Fruit fly (Drosophila melanogaster) whole organism, embryonic: ENCODE results near the gene eco.

Experiments
- Aef1 ChIP-seq: fragments of 200-800 bp; sonication (Bioruptor generic); IDR thresholded peaks from 3 replicates; pipeline ENCODE4 v1.3.6; 2022; ENCODE audit warnings: missing biosample characterization, missing genetic modification characterization
- CG10267 ChIP-seq: fragments of 200-800 bp; sonication (Bioruptor generic); optimal IDR thresholded peaks from 2 replicates; lab custom pipeline; 2018; ENCODE audit warnings: missing biosample characterization, mild to moderate bottlenecking, missing genetic modification characterization, moderate library complexity
- CG10462 ChIP-seq: fragments of 200-800 bp; sonication (Bioruptor generic); optimal IDR thresholded peaks from 2 replicates; lab custom pipeline; 2016; ENCODE audit warnings: missing biosample characterization, missing genetic modification characterization
- CG10654 ChIP-seq: fragments of 200-800 bp; sonication (Bioruptor generic); optimal IDR thresholded peaks from 2 replicates; lab custom pipeline; 2016; ENCODE audit warnings: missing biosample characterization, missing genetic modification characterization
- CG11247 ChIP-seq: fragments of 200-800 bp; sonication (Bioruptor generic); IDR thresholded peaks from 2 replicates; pipeline ENCODE4 v1.3.6; 2022; ENCODE audit warnings: missing biosample characterization, missing genetic modification characterization
- CG12071 ChIP-seq: fragments of 200-800 bp; sonication (Bioruptor generic); optimal IDR thresholded peaks from 3 replicates; lab custom pipeline; 2018; ENCODE audit warnings: missing biosample characterization, mild to moderate bottlenecking, missing genetic modification characterization
- CG13287 ChIP-seq: fragments of 200-800 bp; sonication (Bioruptor generic); IDR thresholded peaks from 2 replicates; pipeline ENCODE4 v1.3.6; 2022; ENCODE audit warnings: missing biosample characterization, missing genetic modification characterization; ENCODE audit not compliant: partially characterized antibody
- CG13624 ChIP-seq: fragments of 200-800 bp; sonication (Bioruptor generic); optimal IDR thresholded peaks from 2 replicates; lab custom pipeline; 2016; ENCODE audit warnings: missing biosample characterization, missing genetic modification characterization
- CG17359 ChIP-seq: fragments of 200-800 bp; sonication (Bioruptor generic); optimal IDR thresholded peaks from 3 replicates; lab custom pipeline; 2018; ENCODE audit warnings: missing biosample characterization, mild to moderate bottlenecking, missing genetic modification characterization, moderate library complexity
- CG17829 ChIP-seq: fragments of 200-800 bp; optimal IDR thresholded peaks from 2 replicates; lab custom pipeline; 2019; ENCODE audit warnings: missing biosample characterization, mild to moderate bottlenecking, missing genetic modification characterization, moderate library complexity
- CG18011 ChIP-seq: fragments of 200-800 bp; sonication (Bioruptor generic); optimal IDR thresholded peaks from 2 replicates; lab custom pipeline; 2017; ENCODE audit warnings: missing biosample characterization, missing genetic modification characterization, mild to moderate bottlenecking, moderate library complexity, missing genotype
- CG2120 ChIP-seq: fragments of 200-800 bp; sonication (Bioruptor generic); optimal IDR thresholded peaks from 3 replicates; lab custom pipeline; 2016; ENCODE audit warnings: missing biosample characterization, missing genetic modification characterization
- CG31224 ChIP-seq: fragments of 200-800 bp; sonication (Bioruptor generic); IDR thresholded peaks from 2 replicates; pipeline ENCODE4 v1.3.6; 2022; ENCODE audit warnings: missing biosample characterization, missing genetic modification characterization
- CG3995 ChIP-seq: fragments of 200-800 bp; sonication (Bioruptor generic); optimal IDR thresholded peaks from 3 replicates; lab custom pipeline; 2016; ENCODE audit warnings: missing biosample characterization, missing genetic modification characterization
- CG42726 ChIP-seq: fragments of 200-800 bp; sonication (Bioruptor generic); IDR thresholded peaks from 2 replicates; pipeline ENCODE4 v1.3.6; 2022; ENCODE audit warnings: missing biosample characterization, missing genetic modification characterization; ENCODE audit not compliant: partially characterized antibody
- CG4617 ChIP-seq: fragments of 200-800 bp; sonication (Bioruptor generic); optimal IDR thresholded peaks from 3 replicates; lab custom pipeline; 2016; ENCODE audit warnings: missing biosample characterization, missing genetic modification characterization, borderline replicate concordance
- CG6689 ChIP-seq: fragments of 200-800 bp; sonication (Bioruptor generic); IDR thresholded peaks from 2 replicates; pipeline ENCODE4 v1.3.6; 2022; ENCODE audit warnings: missing biosample characterization, missing genetic modification characterization
- CG9932 ChIP-seq: fragments of 200-800 bp; sonication (Bioruptor generic); IDR thresholded peaks from 2 replicates; pipeline ENCODE4 v1.3.6; 2022; ENCODE audit warnings: missing biosample characterization, missing genetic modification characterization
- D19A ChIP-seq: fragments of 200-800 bp; optimal IDR thresholded peaks from 3 replicates; lab custom pipeline; 2019; ENCODE audit warnings: missing biosample characterization, mild to moderate bottlenecking, missing genetic modification characterization, moderate library complexity
- Dll ChIP-seq: fragments of 200-800 bp; sonication (Bioruptor generic); IDR thresholded peaks from 4 replicates; pipeline ENCODE4 v1.3.6; 2022; ENCODE audit warnings: missing biosample characterization, missing genetic modification characterization; ENCODE audit not compliant: partially characterized antibody
- Dref ChIP-seq: fragments of 200-800 bp; sonication (Bioruptor generic); IDR thresholded peaks from 2 replicates; pipeline ENCODE4 v1.3.6; 2022; ENCODE audit warnings: missing biosample characterization, missing genetic modification characterization
- E2f1 ChIP-seq: fragments of 200-800 bp; sonication (Bioruptor generic); IDR thresholded peaks from 2 replicates; pipeline ENCODE4 v1.3.6; 2022; ENCODE audit warnings: missing biosample characterization, missing genetic modification characterization
- E2f2 ChIP-seq: fragments of 200-800 bp; sonication (Bioruptor generic); IDR thresholded peaks from 2 replicates; pipeline ENCODE4 v1.3.6; 2022; ENCODE audit warnings: missing biosample characterization, missing genetic modification characterization
- Fer3 ChIP-seq: fragments of 200-800 bp; sonication (Bioruptor generic); optimal IDR thresholded peaks from 2 replicates; lab custom pipeline; 2018; ENCODE audit warnings: missing biosample characterization, mild to moderate bottlenecking, missing genetic modification characterization, moderate library complexity
- HLH4C ChIP-seq: fragments of 200-800 bp; sonication (Bioruptor generic); IDR thresholded peaks from 3 replicates; pipeline ENCODE4 v1.3.6; 2022; ENCODE audit warnings: missing biosample characterization, missing genetic modification characterization; ENCODE audit not compliant: partially characterized antibody
- MBD-R2 ChIP-seq: fragments of 200-800 bp; sonication (Bioruptor generic); IDR thresholded peaks from 2 replicates; pipeline ENCODE4 v1.3.6; 2022; ENCODE audit warnings: missing biosample characterization, missing genetic modification characterization
- MESR4 ChIP-seq: fragments of 200-800 bp; sonication (Bioruptor generic); optimal IDR thresholded peaks from 2 replicates; lab custom pipeline; 2018; ENCODE audit warnings: missing biosample characterization, mild to moderate bottlenecking, missing genetic modification characterization, moderate library complexity
- MTF-1 ChIP-seq: fragments of 200-800 bp; sonication (Bioruptor generic); optimal IDR thresholded peaks from 2 replicates; lab custom pipeline; 2018; ENCODE audit warnings: missing biosample characterization, mild to moderate bottlenecking, missing genetic modification characterization, borderline replicate concordance
- Med ChIP-seq: fragments of 200-800 bp; sonication (Bioruptor generic); peaks from one replicate; lab custom pipeline; 2016; ENCODE audit warnings: missing biosample characterization, missing genetic modification characterization, mild to moderate bottlenecking, inconsistent platforms, moderate library complexity
- NFAT ChIP-seq: fragments of 200-800 bp; sonication (Bioruptor generic); IDR thresholded peaks from 2 replicates; pipeline ENCODE4 v1.3.6; 2022; ENCODE audit warnings: missing biosample characterization, missing genetic modification characterization
- NfI ChIP-seq: fragments of 200-800 bp; sonication (Bioruptor generic); optimal IDR thresholded peaks from 3 replicates; lab custom pipeline; 2018; ENCODE audit warnings: missing biosample characterization, mild to moderate bottlenecking, missing genetic modification characterization, moderate library complexity
- Rfx ChIP-seq: fragments of 200-800 bp; sonication (Bioruptor generic); IDR thresholded peaks from 2 replicates; pipeline ENCODE4 v1.3.6; 2022; ENCODE audit warnings: missing biosample characterization, missing genetic modification characterization
- Scr ChIP-seq: fragments of 200-800 bp; sonication (Bioruptor generic); IDR thresholded peaks from 2 replicates; pipeline ENCODE4 v1.3.6; 2022; ENCODE audit warnings: missing biosample characterization, missing genetic modification characterization; ENCODE audit not compliant: partially characterized antibody
- Sox102F ChIP-seq: fragments of 200-800 bp; sonication (Bioruptor generic); optimal IDR thresholded peaks from 2 replicates; lab custom pipeline; 2018; ENCODE audit warnings: missing biosample characterization, mild to moderate bottlenecking, missing genetic modification characterization, moderate library complexity
- al ChIP-seq: fragments of 200-800 bp; sonication (Bioruptor generic); IDR thresholded peaks from 2 replicates; pipeline ENCODE4 v1.3.6; 2022; ENCODE audit warnings: missing biosample characterization, missing genetic modification characterization
- bbx ChIP-seq: fragments of 200-800 bp; sonication (Bioruptor generic); IDR thresholded peaks from 2 replicates; pipeline ENCODE4 v1.3.6; 2022; ENCODE audit warnings: missing biosample characterization, missing genetic modification characterization; ENCODE audit not compliant: partially characterized antibody
- bowl ChIP-seq: fragments of 200-800 bp; sonication (Bioruptor generic); IDR thresholded peaks from 2 replicates; pipeline ENCODE4 v1.3.6; 2022; ENCODE audit warnings: missing biosample characterization, missing genetic modification characterization
- ci ChIP-seq: fragments of 200-800 bp; sonication (Bioruptor generic); IDR thresholded peaks from 3 replicates; pipeline ENCODE4 v1.3.6; 2022; ENCODE audit warnings: missing biosample characterization, missing genetic modification characterization
- en ChIP-seq: fragments of 200-800 bp; sonication (Bioruptor generic); optimal IDR thresholded peaks from 2 replicates; lab custom pipeline; 2016; ENCODE audit warnings: missing biosample characterization, missing genetic modification characterization
- insv ChIP-seq, 2 experiments: fragments of 200-800 bp; sonication (Bioruptor generic); optimal IDR thresholded peaks; 3 replicates each; lab custom pipeline; 2016 to 2018; ENCODE audit warnings: missing biosample characterization in 2 of 2, missing genetic modification characterization in 2 of 2
- nmo ChIP-seq: fragments of 200-800 bp; sonication (Bioruptor generic); optimal IDR thresholded peaks from 2 replicates; lab custom pipeline; 2018; ENCODE audit warnings: missing biosample characterization, mild to moderate bottlenecking, missing genetic modification characterization, moderate library complexity
- row ChIP-seq: fragments of 200-800 bp; sonication (Bioruptor generic); IDR thresholded peaks from 3 replicates; pipeline ENCODE4 v1.3.6; 2022; ENCODE audit warnings: missing biosample characterization, missing genetic modification characterization
- sima ChIP-seq: fragments of 200-800 bp; sonication (Bioruptor generic); optimal IDR thresholded peaks from 2 replicates; lab custom pipeline; 2016; ENCODE audit warnings: missing biosample characterization, missing genetic modification characterization
- sisA ChIP-seq: fragments of 200-800 bp; sonication (Bioruptor generic); IDR thresholded peaks from 2 replicates; pipeline ENCODE4 v1.3.6; 2022; ENCODE audit warnings: missing biosample characterization, missing genetic modification characterization
- slbo ChIP-seq: fragments of 200-800 bp; sonication (Bioruptor generic); IDR thresholded peaks from 2 replicates; pipeline ENCODE4 v1.3.6; 2022; ENCODE audit warnings: missing biosample characterization, missing genetic modification characterization
- sob ChIP-seq: fragments of 200-800 bp; sonication (Bioruptor generic); IDR thresholded peaks from 2 replicates; pipeline ENCODE4 v1.3.6; 2022; ENCODE audit warnings: missing biosample characterization, missing genetic modification characterization
- stwl ChIP-seq: fragments of 200-800 bp; sonication (Bioruptor generic); optimal IDR thresholded peaks from 3 replicates; lab custom pipeline; 2018; ENCODE audit warnings: missing biosample characterization, mild to moderate bottlenecking, missing genetic modification characterization, moderate library complexity
- vfl ChIP-seq: fragments of 200-800 bp; sonication (Bioruptor generic); optimal IDR thresholded peaks from 2 replicates; lab custom pipeline; 2016; ENCODE audit warnings: missing biosample characterization, missing genetic modification characterization
- vvl ChIP-seq: fragments of 200-800 bp; sonication (Bioruptor generic); IDR thresholded peaks from 2 replicates; pipeline ENCODE4 v1.3.6; 2022; ENCODE audit warnings: missing biosample characterization, missing genetic modification characterization
- zfh1 ChIP-seq: fragments of 200-800 bp; sonication (Bioruptor generic); IDR thresholded peaks from 3 replicates; pipeline ENCODE4 v1.3.6; 2022; ENCODE audit warnings: missing biosample characterization, missing genetic modification characterization

Gene eco

DNA sequence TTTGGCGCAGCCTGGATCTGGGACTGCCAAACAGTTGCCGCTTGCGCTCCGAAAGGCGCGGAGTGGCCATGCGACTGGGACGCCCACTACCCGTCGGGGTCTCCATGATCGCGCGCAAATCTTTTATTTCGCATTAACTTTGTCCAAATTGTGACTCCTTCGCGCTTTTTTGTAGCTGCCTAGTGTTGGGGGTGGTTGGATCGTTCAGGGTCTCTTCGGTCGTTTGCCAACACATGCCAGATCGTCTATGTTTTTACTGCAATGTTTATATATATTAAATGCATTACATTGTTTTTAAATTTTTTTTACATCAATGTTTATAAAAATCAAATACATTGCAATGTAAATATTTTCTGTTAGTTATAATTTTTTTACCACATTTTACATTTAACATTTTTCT, 354 bp downstream of the eco start:
- TF ChIP-seq CG4617 (peak; percentile 33), MESR4 (GFP tag; lab: Kevin White, UChicago) (peak; percentile 44), E2f1 (GFP tag; lab: Robert Waterston, UW) (peak; percentile 38; the same call in 1 of the 2 replicates), bowl (GFP tag; lab: Robert Waterston, UW) (peak; percentile 11; the same call in 1 of the 2 replicates), ci (0 out of 3 replicates have a peak, but pooled peaks have one; percentile 20), Med (GFP tag; lab: Kevin White, UChicago) (peak; percentile 84), HLH4C (GFP tag; lab: Robert Waterston, UW) (no peak), stwl (tag; lab: Kevin White, UChicago) (peak; percentile 36), Rfx (GFP tag; lab: Robert Waterston, UW) (peak; percentile 43; the same call in 1 of the 2 replicates), CG10267 (peak; percentile 88), CG2120 (GFP tag; lab: Kevin White, UChicago) (peak; percentile 38), en (no peak), CG13287 (GFP tag; lab: Robert Waterston, UW) (peak; percentile 11; the same call in 1 of the 2 replicates), Dref (GFP tag; lab: Robert Waterston, UW) (no peak), CG6689 (GFP tag; lab: Robert Waterston, UW) (no peak), CG13624 (GFP tag; lab: Kevin White, UChicago) (no peak), slbo (GFP tag; lab: Robert Waterston, UW) (peak; percentile 43; the same call in 1 of the 2 replicates), vvl (GFP tag; lab: Robert Waterston, UW) (0 out of 2 replicates have a peak, but pooled peaks have one; percentile 18), bbx (peak; percentile 27; the same call in 1 of the 2 replicates), sima (GFP tag; lab: Kevin White, UChicago) (no peak), MBD-R2 (GFP tag; lab: Robert Waterston, UW) (peak; percentile 63), CG11247 (GFP tag; lab: Robert Waterston, UW) (0 out of 2 replicates have a peak, but pooled peaks have one; percentile 16), Scr (GFP tag; lab: Robert Waterston, UW) (0 out of 2 replicates have a peak, but pooled peaks have one; percentile 13), CG31224 (GFP tag; lab: Robert Waterston, UW) (no peak), zfh1 (0 out of 3 replicates have a peak, but pooled peaks have one; percentile 39), CG3995 (peak; percentile 65), NFAT (GFP tag; lab: Robert Waterston, UW) (peak; percentile 36; the same call in 1 of the 2 replicates), E2f2 (GFP tag; lab: Robert Waterston, UW) (peak; percentile 46; the same call in 1 of the 2 replicates), sob (GFP tag; lab: Robert Waterston, UW) (peak; percentile 12; the same call in 1 of the 2 replicates), CG9932 (peak; percentile 40; the same call in 1 of the 2 replicates), CG10462 (GFP tag; lab: Kevin White, UChicago) (no peak)

DNA sequence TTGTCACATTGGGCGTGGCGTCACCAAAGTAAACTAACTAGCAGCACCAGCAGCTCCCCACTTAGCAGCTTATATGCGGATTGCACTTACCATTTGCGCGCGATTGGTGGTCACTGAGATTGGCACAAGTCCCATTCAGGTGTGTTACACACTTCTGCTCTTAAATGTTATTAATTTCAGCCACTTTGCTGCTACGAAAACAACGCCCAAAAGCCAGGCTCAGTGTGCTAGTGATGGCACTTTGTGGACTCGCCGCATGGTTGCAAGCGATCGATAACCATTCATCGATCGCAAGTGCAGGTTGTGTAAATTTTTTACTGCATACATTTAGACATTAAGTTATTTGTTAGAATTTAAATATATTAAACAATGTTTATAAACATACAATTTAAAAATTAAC, 4.2 kb downstream of the eco start, which contains the start of the genes wrm1 and wrm2:
wrm1 (minus strand) TSS at position 237 of the 400 bp plus-strand sequence.
wrm2 (minus strand) TSS at position 237 of the 400 bp plus-strand sequence.
- TF ChIP-seq CG13287 (GFP tag; lab: Robert Waterston, UW) (peak; percentile 76), row (GFP tag; lab: Robert Waterston, UW) (no peak), Dll (GFP tag; lab: Robert Waterston, UW) (peak; percentile 69; the same call in 3 of the 4 replicates), CG17359 (tag; lab: Kevin White, UChicago) (no peak), Sox102F (GFP tag; lab: Kevin White, UChicago) (no peak), NfI (GFP tag; lab: Kevin White, UChicago) (no peak), CG17829 (peak; percentile 22), CG18011 (GFP tag; lab: Kevin White, UChicago) (no peak), vfl (no peak), insv (GFP tag; optimal IDR thresholded peaks at IDR 0.05; lab: Kevin White, UChicago) (peak in 1 of 2 experiments; percentile 60), D19A (tag; lab: Kevin White, UChicago) (no peak), MTF-1 (GFP tag; lab: Kevin White, UChicago) (no peak), sisA (GFP tag; lab: Robert Waterston, UW) (no peak), E2f2 (GFP tag; lab: Robert Waterston, UW) (peak; percentile 48; the same call in 1 of the 2 replicates), CG10654 (GFP tag; lab: Kevin White, UChicago) (no peak), Aef1 (GFP tag; lab: Robert Waterston, UW) (no peak), nmo (peak; percentile 42), al (GFP tag; lab: Robert Waterston, UW) (no peak), CG42726 (no peak), CG12071 (GFP tag; lab: Kevin White, UChicago) (no peak), Fer3 (no peak)
